In the genomic region with DNA sequence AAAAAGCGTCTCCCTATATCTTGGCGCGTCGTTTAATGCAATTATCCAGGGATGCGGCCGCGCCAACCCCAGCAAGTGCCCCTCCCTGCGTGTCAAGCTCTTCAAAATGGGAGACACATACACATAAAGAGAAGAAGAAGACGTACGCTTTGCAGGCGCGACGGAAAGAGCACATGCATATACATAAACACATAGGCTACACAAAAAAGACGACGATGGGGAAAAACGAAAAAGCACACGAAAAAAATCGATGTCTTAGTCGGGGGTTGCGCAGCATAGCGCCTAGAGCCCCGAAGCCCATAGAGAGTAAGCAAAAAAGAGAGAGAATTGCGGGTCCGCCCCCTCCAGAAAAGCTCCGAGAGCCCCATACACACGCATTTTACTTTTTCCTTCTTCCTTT, we compare ENCODE assay signal across 7 worm cellular contexts.
TF ChIP-seq lines count a peak whose summit lies in the region.

TSS of gene tpan-1 (plus strand) at position 398 of the 400 bp plus-strand sequence.

TF ChIP-seq in whole organism, L1 larva, 84 proteins besides CTCF, POLR2A, EP300 and RAD21 (continues in another document):
- TF ChIP-seq nhr-90 (tag; optimal IDR thresholded peaks at IDR 0.05; lab: Kevin White, UChicago; ENCODE audit: poor library complexity) (no peak), nhr-85 (tag; lab: Kevin White, UChicago) (no peak), lsy-2 (tag; optimal IDR thresholded peaks at IDR 0.05; lab: Kevin White, UChicago) (peak in 1 of 2 experiments; percentile 49), ceh-63 (GFP tag; optimal IDR thresholded peaks at IDR 0.05; lab: Kevin White, UChicago) (no peak), nhr-47 (tag; optimal IDR thresholded peaks at IDR 0.05; lab: Kevin White, UChicago) (peak; percentile 68), nhr-12 (tag; optimal IDR thresholded peaks at IDR 0.05; lab: Kevin White, UChicago) (no peak), hlh-17 (GFP tag; optimal IDR thresholded peaks at IDR 0.05; lab: Kevin White, UChicago; ENCODE audit: borderline replicate concordance) (no peak), fkh-4 (tag; optimal IDR thresholded peaks at IDR 0.05; lab: Kevin White, UChicago; ENCODE audit: borderline replicate concordance) (no peak), ceh-8 (GFP tag; optimal IDR thresholded peaks at IDR 0.05; lab: Kevin White, UChicago) (peak; percentile 4), dsc-1 (tag; optimal IDR thresholded peaks at IDR 0.05; lab: Kevin White, UChicago) (peak; percentile 19), mef-2 (tag; optimal IDR thresholded peaks at IDR 0.05; lab: Kevin White, UChicago) (no peak), unc-98 (GFP tag; IDR thresholded peaks at IDR 0.05; lab: Robert Waterston, UW) (no peak)

TF ChIP-seq in whole organism, L2 larva, 48 proteins besides CTCF, POLR2A, EP300 and RAD21 (continues in another document):
- TF ChIP-seq nhr-23 (tag; optimal IDR thresholded peaks at IDR 0.05; lab: Kevin White, UChicago) (no peak), nhr-129 (tag; optimal IDR thresholded peaks at IDR 0.05; lab: Kevin White, UChicago) (peak; percentile 64), mbf-1 (tag; optimal IDR thresholded peaks at IDR 0.05; lab: Kevin White, UChicago) (no peak), F13H6.1 (tag; optimal IDR thresholded peaks at IDR 0.05; lab: Kevin White, UChicago) (peak; percentile 53), C34F6.9 (tag; optimal IDR thresholded peaks at IDR 0.05; lab: Kevin White, UChicago) (peak; percentile 75), nhr-237 (tag; optimal IDR thresholded peaks at IDR 0.05; lab: Kevin White, UChicago) (no peak), gmeb-1 (tag; optimal IDR thresholded peaks at IDR 0.05; lab: Kevin White, UChicago) (no peak), ztf-1 (GFP tag; conservative IDR thresholded peaks at IDR 0.05; lab: Robert Waterston, UW) (0 out of 2 replicates have a peak, but pooled peaks have one; percentile 79), peb-1 (tag; optimal IDR thresholded peaks at IDR 0.05; lab: Kevin White, UChicago) (no peak), unc-55 (GFP tag; optimal IDR thresholded peaks at IDR 0.05; lab: Kevin White, UChicago) (peak; percentile 90), elt-1 (tag; optimal IDR thresholded peaks at IDR 0.05; lab: Kevin White, UChicago) (no peak), lsy-2 (tag; optimal IDR thresholded peaks at IDR 0.05; lab: Kevin White, UChicago) (peak; percentile 29 to 57)

TF ChIP-seq in whole organism, L3 larva, 47 proteins besides CTCF, POLR2A, EP300 and RAD21 (continues in another document):
- TF ChIP-seq ztf-11 (tag; optimal IDR thresholded peaks at IDR 0.05; lab: Kevin White, UChicago) (no peak), pqm-1 (tag; optimal IDR thresholded peaks at IDR 0.05; lab: Kevin White, UChicago) (no peak), fkh-10 (GFP tag; optimal IDR thresholded peaks at IDR 0.05; lab: Kevin White, UChicago) (peak; percentile 89), R02D3.7 (tag; optimal IDR thresholded peaks at IDR 0.05; lab: Kevin White, UChicago) (no peak), elt-3 (tag; optimal IDR thresholded peaks at IDR 0.05; lab: Kevin White, UChicago) (no peak), tbx-2 (tag; optimal IDR thresholded peaks at IDR 0.05; lab: Kevin White, UChicago) (no peak), ceh-28 (tag; optimal IDR thresholded peaks at IDR 0.05; lab: Kevin White, UChicago) (peak; percentile 1), lin-15B (tag; optimal IDR thresholded peaks at IDR 0.05; lab: Kevin White, UChicago) (no peak), nhr-28 (tag; optimal IDR thresholded peaks at IDR 0.05; lab: Kevin White, UChicago) (no peak), fos-1 (tag; optimal IDR thresholded peaks at IDR 0.05; lab: Kevin White, UChicago) (no peak), elt-1 (tag; optimal IDR thresholded peaks at IDR 0.05; lab: Kevin White, UChicago) (no peak), nhr-11 (tag; optimal IDR thresholded peaks at IDR 0.05; lab: Kevin White, UChicago) (no peak), nhr-25 (tag; optimal IDR thresholded peaks at IDR 0.05; lab: Kevin White, UChicago) (no peak), nhr-76 (tag; optimal IDR thresholded peaks at IDR 0.05; lab: Kevin White, UChicago) (no peak)

TF ChIP-seq in whole organism, L4 larva, 104 proteins besides CTCF, POLR2A, EP300 and RAD21 (continues in another document):
- TF ChIP-seq Y75B8A.6 (GFP tag; IDR thresholded peaks at IDR 0.05; lab: Robert Waterston, UW) (no peak), rbr-2 (tag; optimal IDR thresholded peaks at IDR 0.05; lab: Kevin White, UChicago) (peak; percentile 84), nhr-6 (tag; optimal IDR thresholded peaks at IDR 0.05; lab: Kevin White, UChicago) (no peak), Y48G9A.11 (GFP tag; IDR thresholded peaks at IDR 0.05; lab: Robert Waterston, UW) (no peak), ceh-44 (GFP tag; IDR thresholded peaks at IDR 0.05; lab: Robert Waterston, UW) (no peak), attf-4 (tag; optimal IDR thresholded peaks at IDR 0.05; lab: Kevin White, UChicago) (no peak), vab-7 (GFP tag; IDR thresholded peaks at IDR 0.05; lab: Robert Waterston, UW) (0 out of 2 replicates have a peak, but pooled peaks have one; percentile 5), zip-2 (tag; optimal IDR thresholded peaks at IDR 0.05; lab: Kevin White, UChicago) (no peak), ZK546.5 (tag; optimal IDR thresholded peaks at IDR 0.05; lab: Kevin White, UChicago) (no peak), mes-2 (tag; optimal IDR thresholded peaks at IDR 0.05; lab: Kevin White, UChicago; ENCODE audit: poor library complexity, severe bottlenecking) (peak; percentile 32), daf-16 (GFP tag; optimal IDR thresholded peaks at IDR 0.05; lab: Kevin White, UChicago) (no peak), daf-16 (tag; optimal IDR thresholded peaks at IDR 0.05; lab: Kevin White, UChicago) (peak; percentile 3), ceh-82 (tag; optimal IDR thresholded peaks at IDR 0.05; lab: Kevin White, UChicago) (no peak)

TF ChIP-seq in whole organism, late embryonic, 69 proteins besides CTCF, POLR2A, EP300 and RAD21 (continues in another document):
- TF ChIP-seq ceh-14 (tag; optimal IDR thresholded peaks at IDR 0.05; lab: Kevin White, UChicago) (peak; percentile 58), ceh-31 (tag; optimal IDR thresholded peaks at IDR 0.05; lab: Kevin White, UChicago) (peak; percentile 78), unc-3 (GFP tag; conservative IDR thresholded peaks at IDR 0.05; lab: Robert Waterston, UW) (no peak), unc-3 (tag; optimal IDR thresholded peaks at IDR 0.05; lab: Kevin White, UChicago) (no peak), pat-9 (tag; optimal IDR thresholded peaks at IDR 0.05; lab: Kevin White, UChicago) (no peak), ceh-2 (tag; optimal IDR thresholded peaks at IDR 0.05; lab: Kevin White, UChicago) (no peak), ceh-9 (tag; optimal IDR thresholded peaks at IDR 0.05; lab: Kevin White, UChicago) (no peak), T23F11.4 (GFP tag; optimal IDR thresholded peaks at IDR 0.05; lab: Kevin White, UChicago) (no peak), ztf-16 (tag; optimal IDR thresholded peaks at IDR 0.05; lab: Kevin White, UChicago) (no peak), ceh-6 (GFP tag; optimal IDR thresholded peaks at IDR 0.05; lab: Kevin White, UChicago) (no peak), hlh-15 (tag; optimal IDR thresholded peaks at IDR 0.05; lab: Kevin White, UChicago) (no peak), elt-4 (tag; optimal IDR thresholded peaks at IDR 0.05; lab: Kevin White, UChicago) (peak; percentile 28), gmeb-2 (tag; optimal IDR thresholded peaks at IDR 0.05; lab: Kevin White, UChicago) (no peak), sox-2 (GFP tag; IDR thresholded peaks at IDR 0.05; lab: Robert Waterston, UW) (no peak)

TF ChIP-seq in whole organism, mixed stage, embryonic, 35 proteins besides CTCF, POLR2A, EP300 and RAD21:
- TF ChIP-seq ztf-11 (tag; optimal IDR thresholded peaks at IDR 0.05; lab: Kevin White, UChicago) (no peak), drap-1 (GFP tag; optimal IDR thresholded peaks at IDR 0.05; lab: Kevin White, UChicago) (peak; percentile 41), ces-1 (GFP tag; optimal IDR thresholded peaks at IDR 0.05; lab: Kevin White, UChicago) (peak; percentile 88)

TF ChIP-seq in whole organism, young adult, 124 proteins besides CTCF, POLR2A, EP300 and RAD21 (continues in another document):
- TF ChIP-seq F57A8.1 (GFP tag; optimal IDR thresholded peaks at IDR 0.05; lab: Kevin White, UChicago) (no peak), somi-1 (GFP tag; optimal IDR thresholded peaks at IDR 0.05; lab: Kevin White, UChicago) (no peak), F39B2.1 (GFP tag; IDR thresholded peaks at IDR 0.05; lab: Robert Waterston, UW) (no peak), hlh-26 (GFP tag; conservative IDR thresholded peaks at IDR 0.05; lab: Robert Waterston, UW) (no peak), nhr-120 (GFP tag; IDR thresholded peaks at IDR 0.05; lab: Robert Waterston, UW) (no peak), Y56A3A.18 (GFP tag; IDR thresholded peaks at IDR 0.05; lab: Robert Waterston, UW) (no peak), ztf-22 (GFP tag; optimal IDR thresholded peaks at IDR 0.05; lab: Kevin White, UChicago) (no peak), lin-54 (GFP tag; optimal IDR thresholded peaks at IDR 0.05; lab: Kevin White, UChicago) (no peak), B0261.1 (tag; optimal IDR thresholded peaks at IDR 0.05; lab: Kevin White, UChicago) (no peak), ets-4 (GFP tag; optimal IDR thresholded peaks at IDR 0.05; lab: Kevin White, UChicago) (no peak), ZK185.1 (tag; optimal IDR thresholded peaks at IDR 0.05; lab: Kevin White, UChicago; ENCODE audit: poor library complexity, severe bottlenecking) (no peak), ceh-27 (GFP tag; optimal IDR thresholded peaks at IDR 0.05; lab: Kevin White, UChicago) (peak; percentile 15), cebp-2 (GFP tag; IDR thresholded peaks at IDR 0.05; lab: Robert Waterston, UW) (no peak), C06A6.2 (GFP tag; conservative IDR thresholded peaks at IDR 0.05; lab: Robert Waterston, UW) (no peak), madf-6 (GFP tag; IDR thresholded peaks at IDR 0.05; lab: Robert Waterston, UW) (no peak), ztf-3 (GFP tag; optimal IDR thresholded peaks at IDR 0.05; lab: Kevin White, UChicago) (no peak), aptf-3 (GFP tag; IDR thresholded peaks at IDR 0.05; lab: Robert Waterston, UW) (no peak), mes-4 (tag; optimal IDR thresholded peaks at IDR 0.05; lab: Kevin White, UChicago) (no peak), F10E7.11 (tag; optimal IDR thresholded peaks at IDR 0.05; lab: Kevin White, UChicago) (no peak), tbp1 (GFP tag; optimal IDR thresholded peaks at IDR 0.05; lab: Kevin White, UChicago) (no peak), K12H6.12 (tag; optimal IDR thresholded peaks at IDR 0.05; lab: Kevin White, UChicago) (peak; percentile 53), bed-1 (GFP tag; IDR thresholded peaks at IDR 0.05; lab: Robert Waterston, UW) (no peak), F49E8.2 (tag; optimal IDR thresholded peaks at IDR 0.05; lab: Kevin White, UChicago; ENCODE audit: insufficient read depth) (no peak), lsy-27 (tag; optimal IDR thresholded peaks at IDR 0.05; lab: Kevin White, UChicago; ENCODE audit: borderline replicate concordance, insufficient read depth) (no peak), Y95B8A.8 (GFP tag; IDR thresholded peaks at IDR 0.05; lab: Robert Waterston, UW) (no peak), hrde-1 (tag; optimal IDR thresholded peaks at IDR 0.05; lab: Kevin White, UChicago; ENCODE audit: borderline replicate concordance) (no peak), zfh-2 (GFP tag; conservative IDR thresholded peaks at IDR 0.05; lab: Robert Waterston, UW) (peak; percentile 65; the same call in 1 of the 2 replicates)
